Fruit fly (Drosophila melanogaster) whole organism, pupa: ENCODE results near the gene CG14949.

Experiments
- CG13204 ChIP-seq: fragments of 200-800 bp; sonication (Bioruptor generic); optimal IDR thresholded peaks from 2 replicates; lab custom pipeline; 2018; ENCODE audit warnings: missing biosample characterization, mild to moderate bottlenecking, missing genetic modification characterization, moderate library complexity
- CG14655 ChIP-seq: fragments of 200-800 bp; sonication (Bioruptor generic); optimal IDR thresholded peaks from 3 replicates; lab custom pipeline; 2017; ENCODE audit warnings: mild to moderate bottlenecking, missing biosample characterization, missing genetic modification reagents, missing genetic modification characterization
- CG15710 ChIP-seq: fragments of 200-800 bp; sonication (Bioruptor generic); optimal IDR thresholded peaks from 2 replicates; lab custom pipeline; 2018; ENCODE audit warnings: missing biosample characterization, mild to moderate bottlenecking, missing genetic modification characterization, moderate library complexity
- CG17806 ChIP-seq: fragments of 200-800 bp; sonication (Bioruptor generic); optimal IDR thresholded peaks from 2 replicates; lab custom pipeline; 2018; ENCODE audit warnings: missing biosample characterization, mild to moderate bottlenecking, missing genetic modification characterization, moderate library complexity
- CG8301 ChIP-seq: fragments of 200-800 bp; sonication (Bioruptor generic); optimal IDR thresholded peaks from 2 replicates; lab custom pipeline; 2018; ENCODE audit warnings: missing biosample characterization, mild to moderate bottlenecking, missing genetic modification characterization
- EcR ChIP-seq: fragments of 200-800 bp; sonication (Bioruptor generic); optimal IDR thresholded peaks from 3 replicates; lab custom pipeline; 2019; ENCODE audit warnings: missing biosample characterization, missing genetic modification characterization, mild to moderate bottlenecking, moderate library complexity, missing genetic modification reagents
- Ets98B ChIP-seq: fragments of 200-800 bp; sonication (Bioruptor generic); IDR thresholded peaks from 2 replicates; pipeline ENCODE4 v1.3.6; 2022; ENCODE audit warnings: missing biosample characterization, missing genetic modification characterization
- fd96Ca ChIP-seq: fragments of 200-800 bp; sonication (Bioruptor generic); IDR thresholded peaks from 3 replicates; pipeline ENCODE4 v1.3.6; 2022; ENCODE audit warnings: missing biosample characterization, missing genetic modification characterization
- gl ChIP-seq: fragments of 200-800 bp; sonication (Bioruptor generic); optimal IDR thresholded peaks from 2 replicates; lab custom pipeline; 2018; ENCODE audit warnings: missing biosample characterization, mild to moderate bottlenecking, missing genetic modification characterization
- rn ChIP-seq: fragments of 200-800 bp; sonication (Bioruptor generic); IDR thresholded peaks from 2 replicates; pipeline ENCODE4 v1.3.6; 2022; ENCODE audit warnings: missing biosample characterization, missing genetic modification characterization

DNA sequence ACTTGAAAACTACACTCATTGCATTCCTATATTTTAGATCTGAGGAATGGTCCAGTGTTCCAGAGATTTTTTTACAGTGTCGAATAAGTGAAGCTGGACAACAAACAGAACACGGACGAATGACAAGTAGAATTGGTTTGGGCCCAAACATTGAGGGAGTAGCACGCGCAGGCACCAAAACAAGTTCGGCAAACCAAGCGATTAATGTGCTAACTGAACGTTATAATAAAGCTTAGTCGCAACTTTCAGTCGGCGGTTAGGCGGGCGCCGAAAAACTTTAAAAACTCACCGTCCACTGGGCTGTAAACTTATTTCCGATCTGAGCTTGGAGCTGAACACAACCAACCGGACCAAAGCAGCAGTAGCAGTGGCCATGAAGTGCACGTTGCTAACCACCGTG, 1.8 kb upstream of the CG14949 start, which contains the start of gene CG1143:
- TF ChIP-seq CG8301 (no peak), gl (tag; lab: Kevin White, UChicago) (no peak), EcR (GFP tag; lab: Kevin White, UChicago) (no peak), Ets98B (GFP tag; lab: Robert Waterston, UW) (no peak), fd96Ca (GFP tag; lab: Robert Waterston, UW) (no peak), CG15710 (no peak), CG13204 (GFP tag; lab: Kevin White, UChicago) (no peak), CG17806 (no peak), rn (no peak), CG14655 (GFP tag; lab: Kevin White, UChicago) (no peak)
